Fruit fly (Drosophila melanogaster) whole organism, embryonic: ENCODE measurements around the gene Dr.
A peak's percentile ranks its signal among the peaks of the same experiment; 100 is the strongest.

ENCODE experiments used
- Blimp-1 ChIP-seq: fragments of 200-800 bp; sonication (Bioruptor generic); optimal IDR thresholded peaks from 3 replicates; lab custom pipeline; 2018; ENCODE audit warnings: missing biosample characterization, missing genetic modification characterization, mild to moderate bottlenecking, moderate library complexity, missing genetic modification reagents
- CG10366 ChIP-seq: fragments of 200-800 bp; sonication (Bioruptor generic); IDR thresholded peaks from 2 replicates; pipeline ENCODE4 v1.3.6; 2022; ENCODE audit warnings: missing biosample characterization, missing genetic modification characterization
- CG11456 ChIP-seq: fragments of 200-800 bp; sonication (Bioruptor generic); IDR thresholded peaks from 3 replicates; pipeline ENCODE4 v1.3.6; 2022; ENCODE audit warnings: missing biosample characterization, missing genetic modification characterization
- CG1233 ChIP-seq: fragments of 200-800 bp; sonication (Bioruptor generic); optimal IDR thresholded peaks from 4 replicates; lab custom pipeline; 2018; ENCODE audit warnings: missing biosample characterization, mild to moderate bottlenecking, missing genetic modification characterization
- CG12744 ChIP-seq: fragments of 200-800 bp; sonication (Bioruptor generic); optimal IDR thresholded peaks from 2 replicates; lab custom pipeline; 2016; ENCODE audit warnings: missing biosample characterization, missing genetic modification characterization
- CG13287 ChIP-seq: fragments of 200-800 bp; sonication (Bioruptor generic); IDR thresholded peaks from 2 replicates; pipeline ENCODE4 v1.3.6; 2022; ENCODE audit warnings: missing biosample characterization, missing genetic modification characterization; ENCODE audit not compliant: partially characterized antibody
- CG13894 ChIP-seq: fragments of 200-800 bp; sonication (Bioruptor generic); optimal IDR thresholded peaks from 3 replicates; lab custom pipeline; 2018; ENCODE audit warnings: missing biosample characterization, mild to moderate bottlenecking, missing genetic modification characterization, moderate library complexity
- CG14710 ChIP-seq: fragments of 200-800 bp; sonication (Bioruptor generic); optimal IDR thresholded peaks from 3 replicates; lab custom pipeline; 2019; ENCODE audit warnings: missing biosample characterization, mild to moderate bottlenecking, missing genetic modification characterization, moderate library complexity
- CG14860 ChIP-seq: fragments of 200-800 bp; sonication (Bioruptor generic); IDR thresholded peaks from 3 replicates; pipeline ENCODE4 v1.3.6; 2022; ENCODE audit warnings: missing biosample characterization, missing genetic modification characterization; ENCODE audit not compliant: partially characterized antibody
- CG17186 ChIP-seq: fragments of 200-800 bp; sonication (Bioruptor generic); optimal IDR thresholded peaks from 3 replicates; lab custom pipeline; 2017; ENCODE audit warnings: missing biosample characterization, missing genetic modification reagents, missing genetic modification characterization
- CG17385 ChIP-seq: fragments of 200-800 bp; sonication (Bioruptor generic); optimal IDR thresholded peaks from 3 replicates; lab custom pipeline; 2018; ENCODE audit warnings: missing biosample characterization, mild to moderate bottlenecking, missing genetic modification characterization
- CG17829 ChIP-seq: fragments of 200-800 bp; optimal IDR thresholded peaks from 2 replicates; lab custom pipeline; 2019; ENCODE audit warnings: missing biosample characterization, mild to moderate bottlenecking, missing genetic modification characterization, moderate library complexity
- CG1832 ChIP-seq: fragments of 200-800 bp; sonication (Bioruptor generic); optimal IDR thresholded peaks from 2 replicates; lab custom pipeline; 2017; ENCODE audit warnings: missing biosample characterization, mild to moderate bottlenecking, missing genetic modification characterization, inconsistent platforms
- CG18619 ChIP-seq: fragments of 200-800 bp; sonication (Bioruptor generic); optimal IDR thresholded peaks from 3 replicates; lab custom pipeline; 2017; ENCODE audit warnings: missing biosample characterization, mild to moderate bottlenecking, missing genetic modification characterization
- CG32532 ChIP-seq: fragments of 200-800 bp; sonication (Bioruptor generic); IDR thresholded peaks from 2 replicates; pipeline ENCODE4 v1.3.6; 2022; ENCODE audit warnings: missing biosample characterization, missing genetic modification characterization
- CG34376 ChIP-seq: fragments of 200-800 bp; sonication (Bioruptor generic); optimal IDR thresholded peaks from 2 replicates; lab custom pipeline; 2018; ENCODE audit warnings: missing biosample characterization, mild to moderate bottlenecking, missing genetic modification characterization
- CG34422 ChIP-seq: fragments of 200-800 bp; sonication (Bioruptor generic); IDR thresholded peaks from 3 replicates; pipeline ENCODE4 v1.3.6; 2022; ENCODE audit warnings: missing biosample characterization, missing genetic modification characterization
- CG4730 ChIP-seq: fragments of 200-800 bp; sonication (Bioruptor generic); IDR thresholded peaks from 2 replicates; pipeline ENCODE4 v1.3.6; 2022; ENCODE audit warnings: missing biosample characterization, missing genetic modification characterization
- CG4854 ChIP-seq: fragments of 200-800 bp; sonication (Bioruptor generic); optimal IDR thresholded peaks from 2 replicates; lab custom pipeline; 2016; ENCODE audit warnings: missing biosample characterization, missing genetic modification characterization, inconsistent platforms
- CG5180 ChIP-seq: fragments of 200-800 bp; sonication (Bioruptor generic); optimal IDR thresholded peaks from 3 replicates; lab custom pipeline; 2017; ENCODE audit warnings: missing biosample characterization, missing genetic modification characterization, mild to moderate bottlenecking, moderate library complexity, missing genetic modification reagents
- CG6689 ChIP-seq: fragments of 200-800 bp; sonication (Bioruptor generic); IDR thresholded peaks from 2 replicates; pipeline ENCODE4 v1.3.6; 2022; ENCODE audit warnings: missing biosample characterization, missing genetic modification characterization
- CG8924 ChIP-seq: fragments of 200-800 bp; optimal IDR thresholded peaks from 3 replicates; lab custom pipeline; 2019; ENCODE audit warnings: missing biosample characterization, mild to moderate bottlenecking, missing genetic modification characterization, moderate library complexity
- Dfd ChIP-seq, 2 experiments: fragments of >200 bp; optimal IDR thresholded peaks; 2 replicates each; lab custom pipeline; 2017; ENCODE audit warnings: missing biosample characterization in 2 of 2, missing genetic modification characterization in 2 of 2
- Doc3 ChIP-seq: fragments of 200-800 bp; sonication (Bioruptor generic); IDR thresholded peaks from 3 replicates; pipeline ENCODE4 v1.3.6; 2022; ENCODE audit warnings: missing biosample characterization, missing genetic modification characterization; ENCODE audit not compliant: partially characterized antibody
- Nf-YA ChIP-seq: fragments of 200-800 bp; sonication (Bioruptor generic); IDR thresholded peaks from 2 replicates; pipeline ENCODE4 v1.3.6; 2022; ENCODE audit warnings: missing biosample characterization, missing genetic modification characterization
- Oaz ChIP-seq: fragments of 200-800 bp; sonication (Bioruptor generic); IDR thresholded peaks from 2 replicates; pipeline ENCODE4 v1.3.6; 2022; ENCODE audit warnings: missing biosample characterization, missing genetic modification characterization
- Poxn ChIP-seq: fragments of 200-800 bp; sonication (Bioruptor generic); IDR thresholded peaks from 2 replicates; pipeline ENCODE4 v1.3.6; 2022; ENCODE audit warnings: missing biosample characterization, missing genetic modification characterization
- Ravus ChIP-seq: fragments of 200-800 bp; sonication (Bioruptor generic); IDR thresholded peaks from 2 replicates; pipeline ENCODE4 v1.3.6; 2022; ENCODE audit warnings: missing biosample characterization, missing genetic modification characterization
- Sin3A ChIP-seq: fragments of >200 bp; optimal IDR thresholded peaks from 2 replicates; lab custom pipeline; 2018
- Spps ChIP-seq: fragments of 200-800 bp; sonication (Bioruptor generic); optimal IDR thresholded peaks from 2 replicates; lab custom pipeline; 2018; ENCODE audit warnings: missing biosample characterization, mild to moderate bottlenecking, missing genetic modification characterization
- ash1 ChIP-seq: fragments of 200-800 bp; sonication (Bioruptor generic); optimal IDR thresholded peaks from 2 replicates; lab custom pipeline; 2018; ENCODE audit warnings: missing biosample characterization, mild to moderate bottlenecking, missing genetic modification characterization
- her ChIP-seq: fragments of 200-800 bp; sonication (Bioruptor generic); optimal IDR thresholded peaks from 2 replicates; lab custom pipeline; 2016; ENCODE audit warnings: missing biosample characterization, missing genetic modification characterization
- insv ChIP-seq, 2 experiments: fragments of 200-800 bp; sonication (Bioruptor generic); optimal IDR thresholded peaks; 3 replicates each; lab custom pipeline; 2016 to 2018; ENCODE audit warnings: missing biosample characterization in 2 of 2, missing genetic modification characterization in 2 of 2
- lilli ChIP-seq: fragments of 200-800 bp; sonication (Bioruptor generic); optimal IDR thresholded peaks from 3 replicates; lab custom pipeline; 2016; ENCODE audit warnings: missing biosample characterization, missing genetic modification characterization
- nau ChIP-seq: fragments of 200-800 bp; sonication (Bioruptor generic); optimal IDR thresholded peaks from 3 replicates; lab custom pipeline; 2017; ENCODE audit warnings: missing biosample characterization, mild to moderate bottlenecking, missing genetic modification characterization, missing genetic modification reagents
- nerfin-1 ChIP-seq: fragments of 200-800 bp; sonication (Bioruptor generic); optimal IDR thresholded peaks from 3 replicates; lab custom pipeline; 2019; ENCODE audit warnings: missing biosample characterization, mild to moderate bottlenecking, missing genetic modification characterization, moderate library complexity
- nerfin-2 ChIP-seq: fragments of 200-800 bp; sonication (Bioruptor generic); IDR thresholded peaks from 2 replicates; pipeline ENCODE4 v1.3.6; 2022; ENCODE audit warnings: missing biosample characterization, missing genetic modification characterization; ENCODE audit not compliant: partially characterized antibody
- nmo ChIP-seq: fragments of 200-800 bp; sonication (Bioruptor generic); optimal IDR thresholded peaks from 2 replicates; lab custom pipeline; 2018; ENCODE audit warnings: missing biosample characterization, mild to moderate bottlenecking, missing genetic modification characterization, moderate library complexity
- odd ChIP-seq: fragments of 200-800 bp; sonication (Bioruptor generic); optimal IDR thresholded peaks from 2 replicates; lab custom pipeline; 2017; ENCODE audit warnings: missing biosample characterization, mild to moderate bottlenecking, missing genetic modification characterization
- phol ChIP-seq: fragments of 200-800 bp; sonication (Bioruptor generic); optimal IDR thresholded peaks from 3 replicates; lab custom pipeline; 2018; ENCODE audit warnings: missing biosample characterization, mild to moderate bottlenecking, missing genetic modification characterization, moderate library complexity
- pros ChIP-seq: fragments of 200-800 bp; sonication (Bioruptor generic); optimal IDR thresholded peaks from 3 replicates; lab custom pipeline; 2019; ENCODE audit warnings: missing biosample characterization, mild to moderate bottlenecking, missing genetic modification characterization, moderate library complexity
- schlank ChIP-seq: fragments of 200-800 bp; sonication (Bioruptor generic); optimal IDR thresholded peaks from 2 replicates; lab custom pipeline; 2018; ENCODE audit warnings: missing biosample characterization, mild to moderate bottlenecking, missing genetic modification characterization
- sd ChIP-seq: fragments of 200-800 bp; sonication (Bioruptor generic); optimal IDR thresholded peaks from 3 replicates; lab custom pipeline; 2018; ENCODE audit warnings: missing biosample characterization, mild to moderate bottlenecking, missing genetic modification characterization, moderate library complexity
- shn ChIP-seq: fragments of 200-800 bp; sonication (Bioruptor generic); optimal IDR thresholded peaks from 3 replicates; lab custom pipeline; 2016; ENCODE audit warnings: missing biosample characterization, missing genetic modification characterization
- sim ChIP-seq: fragments of 200-800 bp; sonication (Bioruptor generic); IDR thresholded peaks from 2 replicates; pipeline ENCODE4 v1.3.6; 2022; ENCODE audit warnings: missing biosample characterization, missing genetic modification characterization
- sna ChIP-seq: fragments of 200-800 bp; sonication (Bioruptor generic); IDR thresholded peaks from 2 replicates; pipeline ENCODE4 v1.3.6; 2022; ENCODE audit warnings: missing biosample characterization, missing genetic modification characterization; ENCODE audit not compliant: partially characterized antibody
- so ChIP-seq: fragments of 200-800 bp; sonication (Bioruptor generic); IDR thresholded peaks from 3 replicates; pipeline ENCODE4 v1.3.6; 2022; ENCODE audit warnings: missing biosample characterization, missing genetic modification characterization
- tll ChIP-seq, 2 experiments: fragments of 200-800 bp in 1 of 2; fragments of >200 bp in 1 of 2; sonication (Bioruptor generic) in 1 of 2; optimal IDR thresholded peaks; 2 replicates each; lab custom pipeline; 2017 to 2019; ENCODE audit warnings: missing biosample characterization in 2 of 2, missing genetic modification characterization in 2 of 2, mild to moderate bottlenecking in 1 of 2, moderate library complexity in 1 of 2
- wor ChIP-seq: fragments of 200-800 bp; sonication (Bioruptor generic); IDR thresholded peaks from 2 replicates; pipeline ENCODE4 v1.3.6; 2022; ENCODE audit warnings: missing biosample characterization, missing genetic modification characterization
- zf30C ChIP-seq: fragments of 200-800 bp; sonication (Bioruptor generic); optimal IDR thresholded peaks from 3 replicates; lab custom pipeline; 2018; ENCODE audit warnings: missing biosample characterization, mild to moderate bottlenecking, missing genetic modification characterization

Dr gene

DNA sequence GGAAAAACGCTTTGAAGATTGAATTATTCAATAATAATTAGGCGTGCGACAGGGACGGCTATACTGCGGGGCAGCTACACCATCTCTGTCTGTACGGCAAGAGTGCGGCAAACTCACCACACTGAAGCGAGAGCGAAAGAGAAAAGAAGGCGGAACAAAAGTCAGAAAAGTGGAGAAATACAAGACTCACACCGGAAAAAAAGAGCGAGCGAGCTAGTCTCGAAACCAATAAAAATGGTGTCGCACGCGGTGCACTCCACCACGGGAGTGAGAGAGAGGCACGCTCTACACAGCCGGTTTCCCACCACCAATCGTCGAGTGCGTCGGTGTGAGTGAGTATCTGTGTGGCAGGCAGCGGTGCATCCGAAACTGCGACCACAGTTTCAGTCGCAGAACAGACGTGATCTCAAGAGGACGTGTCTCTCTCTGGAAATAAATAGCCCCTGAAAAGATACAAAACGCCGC is at the start of gene Dr (continued):
- peak; percentile 98 for TF ChIP-seq CG1832 (GFP tag; lab: Kevin White, UChicago)
- TF ChIP-seq Dfd (GFP tag; optimal IDR thresholded peaks at IDR 0.05; lab: Kevin White, UChicago) = no peak
- no peak for TF ChIP-seq CG4854 (GFP tag; lab: Kevin White, UChicago)
- TF ChIP-seq schlank (tag; lab: Kevin White, UChicago) = no peak
- TF ChIP-seq Oaz (GFP tag; lab: Robert Waterston, UW) = no peak
- TF ChIP-seq so = peak; percentile 41; the same call in 1 of the 3 replicates
- TF ChIP-seq Doc3 (GFP tag; lab: Robert Waterston, UW) = no peak
- TF ChIP-seq wor (GFP tag; lab: Robert Waterston, UW) = no peak
- no peak for TF ChIP-seq nerfin-2 (GFP tag; lab: Robert Waterston, UW)
- TF ChIP-seq sim (GFP tag; lab: Robert Waterston, UW) = 0 out of 2 replicates have a peak, but pooled peaks have one; percentile 43
- TF ChIP-seq odd (GFP tag; lab: Kevin White, UChicago) = no peak
- peak; percentile 46 for TF ChIP-seq zf30C
- no peak for TF ChIP-seq Blimp-1 (GFP tag; lab: Kevin White, UChicago)
- TF ChIP-seq Spps = no peak
- TF ChIP-seq CG11456 (GFP tag; lab: Robert Waterston, UW) = no peak
- peak; percentile 25 for TF ChIP-seq CG34376 (GFP tag; lab: Kevin White, UChicago)
- TF ChIP-seq CG5180 (GFP tag; lab: Kevin White, UChicago) = no peak
- no peak for TF ChIP-seq Ravus (GFP tag; lab: Robert Waterston, UW)
- TF ChIP-seq CG6689 (GFP tag; lab: Robert Waterston, UW) = no peak
- TF ChIP-seq Nf-YA (GFP tag; lab: Robert Waterston, UW) = peak; percentile 90
- TF ChIP-seq CG32532 = peak; percentile 16; the same call in 1 of the 2 replicates
- TF ChIP-seq phol = peak; percentile 72
- no peak for TF ChIP-seq CG4730 (GFP tag; lab: Robert Waterston, UW)
- TF ChIP-seq CG34422 = no peak
- TF ChIP-seq nerfin-1 (tag; lab: Kevin White, UChicago) = peak; percentile 20
- TF ChIP-seq sd (tag; lab: Kevin White, UChicago) = peak; percentile 4
- no peak for TF ChIP-seq CG10366 (GFP tag; lab: Robert Waterston, UW)
- no peak for TF ChIP-seq CG12744 (GFP tag; lab: Kevin White, UChicago)
- no peak for TF ChIP-seq CG18619
- TF ChIP-seq ash1 = no peak
- TF ChIP-seq insv (GFP tag; optimal IDR thresholded peaks at IDR 0.05; lab: Kevin White, UChicago) = no peak
- TF ChIP-seq shn (GFP tag; lab: Kevin White, UChicago) = no peak
- no peak for TF ChIP-seq Poxn (GFP tag; lab: Robert Waterston, UW)
- peak; percentile 59 for TF ChIP-seq pros
- TF ChIP-seq nau (GFP tag; lab: Kevin White, UChicago) = no peak
- TF ChIP-seq nmo (GFP tag; lab: Kevin White, UChicago) = peak; percentile 59
- TF ChIP-seq CG14710 (tag; lab: Kevin White, UChicago) = no peak
- no peak for TF ChIP-seq CG13894 (tag; lab: Kevin White, UChicago)
- TF ChIP-seq lilli (GFP tag; lab: Kevin White, UChicago) = no peak
- TF ChIP-seq CG17829 (tag; lab: Kevin White, UChicago) = peak; percentile 46
- TF ChIP-seq CG14860 (GFP tag; lab: Robert Waterston, UW) = no peak
- no peak for TF ChIP-seq Sin3A
- no peak for TF ChIP-seq CG1233 (GFP tag; lab: Kevin White, UChicago)
- TF ChIP-seq CG17186 = no peak
- peak; percentile 39 for TF ChIP-seq CG8924
- peak; percentile 76 to 91 for TF ChIP-seq tll (GFP tag; optimal IDR thresholded peaks at IDR 0.05; lab: Kevin White, UChicago)
- no peak for TF ChIP-seq her (GFP tag; lab: Kevin White, UChicago)
- peak; percentile 20; the same call in 1 of the 2 replicates for TF ChIP-seq sna (GFP tag; lab: Robert Waterston, UW)
- TF ChIP-seq CG13287 (GFP tag; lab: Robert Waterston, UW) = peak; percentile 40; the same call in 1 of the 2 replicates
- TF ChIP-seq CG17385 (GFP tag; lab: Kevin White, UChicago) = no peak
